Worm (Caenorhabditis elegans) whole organism, L4 larva: Measurements from ENCODE around the gene srx-58.

Experiments
- F10B5.3 ChIP-seq: sonication (generic microtip); optimal IDR thresholded peaks from 2 replicates; lab custom pipeline; 2016; ENCODE audit warnings: mild to moderate bottlenecking, missing genetic modification characterization, missing compliant biosample characterization
- F49E8.2 ChIP-seq: sonication (generic microtip); optimal IDR thresholded peaks from 2 replicates; lab custom pipeline; 2016; ENCODE audit warnings: missing compliant biosample characterization, mild to moderate bottlenecking, missing genetic modification characterization, borderline replicate concordance
- Y75B8A.6 ChIP-seq: fragments of 200-800 bp; sonication (Bioruptor generic); IDR thresholded peaks from 2 replicates; pipeline ENCODE4 v1.3.6; 2022; ENCODE audit warnings: missing genetic modification reagents, missing genetic modification characterization, missing compliant biosample characterization
- ZK546.5 ChIP-seq, 2 experiments: sonication (generic microtip); optimal IDR thresholded peaks; 2 replicates each; lab custom pipeline; 2017; ENCODE audit warnings: missing biosample characterization in 2 of 2, missing genetic modification characterization in 2 of 2
- aly-2 ChIP-seq: sonication (generic microtip); optimal IDR thresholded peaks from 2 replicates; lab custom pipeline; 2018; ENCODE audit warnings: missing biosample characterization, missing genetic modification characterization
- ceh-32 ChIP-seq: sonication (generic microtip); optimal IDR thresholded peaks from 2 replicates; lab custom pipeline; 2016; ENCODE audit warnings: mild to moderate bottlenecking, missing genetic modification characterization, missing compliant biosample characterization; ENCODE audit not compliant: poor library complexity
- ceh-44 ChIP-seq: fragments of 200-800 bp; sonication (Bioruptor generic); IDR thresholded peaks from 2 replicates; pipeline ENCODE4 v1.3.6; 2022; ENCODE audit warnings: missing genetic modification reagents, missing genetic modification characterization, missing compliant biosample characterization
- ces-1 ChIP-seq: fragments of 150-350 bp; sonication (generic microtip); optimal IDR thresholded peaks from 4 replicates; lab custom pipeline; 2014; ENCODE audit warnings: missing biosample characterization, missing genetic modification reagents, missing genetic modification characterization
- cey-2 ChIP-seq: sonication (generic microtip); optimal IDR thresholded peaks from 3 replicates; lab custom pipeline; 2017; ENCODE audit warnings: missing genetic modification characterization, mild to moderate bottlenecking, missing compliant biosample characterization, antibody characterized with exemption, borderline replicate concordance; ENCODE audit not compliant: insufficient read depth
- dmd-6 ChIP-seq: fragments of 200-800 bp; sonication (Bioruptor generic); IDR thresholded peaks from 2 replicates; pipeline ENCODE4 v1.3.6; 2022; ENCODE audit warnings: missing genetic modification reagents, missing genetic modification characterization, missing compliant biosample characterization
- dmd-9 ChIP-seq: fragments of 200-800 bp; sonication (Bioruptor generic); IDR thresholded peaks from 2 replicates; pipeline ENCODE4 v1.3.6; 2022; ENCODE audit warnings: missing genetic modification reagents, missing genetic modification characterization, missing compliant biosample characterization
- fos-1 ChIP-seq: fragments of 150-350 bp; optimal IDR thresholded peaks from 2 replicates; lab custom pipeline; 2014; ENCODE audit warnings: missing biosample characterization, missing genetic modification characterization
- hif-1 ChIP-seq, 2 experiments: sonication (generic microtip); optimal IDR thresholded peaks; 2 replicates each; lab custom pipeline; 2016 to 2017; ENCODE audit warnings: missing compliant biosample characterization in 2 of 2, missing genetic modification characterization in 2 of 2, missing genetic modification reagents in 2 of 2, missing genotype in 2 of 2, mild to moderate bottlenecking in 1 of 2
- hmg-1.1 ChIP-seq: fragments of 200-800 bp; sonication (Bioruptor generic); IDR thresholded peaks from 2 replicates; pipeline ENCODE4 v1.3.6; 2022; ENCODE audit warnings: missing genetic modification reagents, missing genetic modification characterization, missing compliant biosample characterization
- jun-1 ChIP-seq: fragments of 150-350 bp; optimal IDR thresholded peaks from 2 replicates; lab custom pipeline; 2014; ENCODE audit warnings: missing biosample characterization, missing genetic modification reagents, missing genetic modification characterization
- lim-7 ChIP-seq: fragments of 200-800 bp; sonication (Bioruptor generic); IDR thresholded peaks from 2 replicates; pipeline ENCODE4 v1.3.6; 2022; ENCODE audit warnings: missing genetic modification characterization, missing compliant biosample characterization
- lin-1 ChIP-seq: fragments of 200-800 bp; sonication (Bioruptor generic); IDR thresholded peaks from 2 replicates; pipeline ENCODE4 v1.3.6; 2022; ENCODE audit warnings: missing genetic modification reagents, missing genetic modification characterization, missing compliant biosample characterization
- lin-29 ChIP-seq: fragments of 200-800 bp; sonication (Bioruptor generic); IDR thresholded peaks from 2 replicates; pipeline ENCODE4 v1.3.6; 2022; ENCODE audit warnings: missing genetic modification reagents, missing genetic modification characterization, missing compliant biosample characterization
- nhr-237 ChIP-seq: sonication (generic microtip); optimal IDR thresholded peaks from 2 replicates; lab custom pipeline; 2017; ENCODE audit warnings: missing biosample characterization, missing genetic modification characterization
- nhr-25 ChIP-seq: sonication (generic microtip); optimal IDR thresholded peaks from 2 replicates; lab custom pipeline; 2017; ENCODE audit warnings: missing genetic modification characterization, mild to moderate bottlenecking, missing compliant biosample characterization, antibody characterized with exemption, moderate library complexity, borderline replicate concordance; ENCODE audit not compliant: insufficient read depth
- nhr-48 ChIP-seq: sonication (generic microtip); optimal IDR thresholded peaks from 2 replicates; lab custom pipeline; 2016; ENCODE audit warnings: mild to moderate bottlenecking, missing genetic modification characterization, missing compliant biosample characterization
- pha-4 ChIP-seq, 2 experiments: fragments of 150-350 bp in 1 of 2; fragments of 200-800 bp in 1 of 2; sonication (Bioruptor generic) in 1 of 2; IDR thresholded peaks in 1 of 2; optimal IDR thresholded peaks in 1 of 2; 2 replicates each; pipeline versions ENCODE4 v1.3.6 to Lab custom; 2014 to 2022; ENCODE audit warnings: missing genetic modification characterization in 2 of 2, missing genetic modification reagents in 2 of 2, missing biosample characterization in 1 of 2, missing compliant biosample characterization in 1 of 2
- rbr-2 ChIP-seq: sonication (generic microtip); optimal IDR thresholded peaks from 2 replicates; lab custom pipeline; 2016; ENCODE audit warnings: missing genotype, missing genetic modification characterization, missing compliant biosample characterization
- saeg-2 ChIP-seq: fragments of 200-800 bp; sonication (Bioruptor generic); IDR thresholded peaks from 2 replicates; pipeline ENCODE4 v1.3.6; 2022; ENCODE audit warnings: missing genetic modification reagents, missing genetic modification characterization, missing compliant biosample characterization
- set-16 ChIP-seq: fragments of 200-800 bp; sonication (Bioruptor generic); IDR thresholded peaks from 2 replicates; pipeline ENCODE4 v1.3.6; 2022; ENCODE audit warnings: missing genetic modification reagents, missing genetic modification characterization, missing compliant biosample characterization
- skn-1 ChIP-seq: fragments of 150-350 bp; optimal IDR thresholded peaks from 2 replicates; lab custom pipeline; 2014; ENCODE audit warnings: missing biosample characterization, missing genetic modification characterization
- snpc-1.2 ChIP-seq: fragments of 200-800 bp; sonication (Bioruptor generic); IDR thresholded peaks from 2 replicates; pipeline ENCODE4 v1.3.6; 2022; ENCODE audit warnings: missing genetic modification reagents, missing genetic modification characterization, missing compliant biosample characterization
- snpc-4 ChIP-seq: fragments of 150-350 bp; optimal IDR thresholded peaks from 2 replicates; lab custom pipeline; 2014; ENCODE audit warnings: missing biosample characterization, missing genetic modification characterization
- tag-97 ChIP-seq: fragments of 200-800 bp; sonication (Bioruptor generic); IDR thresholded peaks from 2 replicates; pipeline ENCODE4 v1.3.6; 2022; ENCODE audit warnings: missing genetic modification characterization, missing compliant biosample characterization
- tra-1 ChIP-seq: fragments of 200-800 bp; sonication (Bioruptor generic); IDR thresholded peaks from 2 replicates; pipeline ENCODE4 v1.3.6; 2022; ENCODE audit warnings: missing genetic modification reagents, missing genetic modification characterization, missing compliant biosample characterization
- unc-39 ChIP-seq: sonication (generic microtip); optimal IDR thresholded peaks from 2 replicates; lab custom pipeline; 2017; ENCODE audit warnings: missing biosample characterization, missing genetic modification characterization
- unc-62 ChIP-seq, 3 experiments: fragments of 150-350 bp in 1 of 3; sonication (generic microtip); optimal IDR thresholded peaks in 2 of 3; peaks in 1 of 3; 1 replicate in 1 of 3; 2 replicates in 2 of 3; lab custom pipeline; 2014 to 2017; ENCODE audit warnings: missing biosample characterization in 3 of 3, missing genetic modification characterization in 3 of 3, missing genetic modification reagents in 3 of 3, missing genotype in 1 of 3
- vab-7 ChIP-seq: fragments of 200-800 bp; sonication (Bioruptor generic); IDR thresholded peaks from 2 replicates; pipeline ENCODE4 v1.3.6; 2022; ENCODE audit warnings: missing genetic modification reagents, missing genetic modification characterization, missing compliant biosample characterization
- zag-1 ChIP-seq: fragments of 150-350 bp; optimal IDR thresholded peaks from 2 replicates; lab custom pipeline; 2014; ENCODE audit warnings: missing biosample characterization, missing genetic modification characterization

The srx-58 gene

ce11 chrV:15352376-15352775 lies at the start of gene srx-58:
srx-58 (plus strand) TSS chrV:15352676.
- TF ChIP-seq lim-7 (no peak), hif-1 (tag; optimal IDR thresholded peaks at IDR 0.05; lab: Kevin White, UChicago) (no peak), aly-2 (tag; lab: Kevin White, UChicago) (no peak), hmg-1.1 (GFP tag; lab: Robert Waterston, UW) (no peak), snpc-1.2 (GFP tag; lab: Robert Waterston, UW) (no peak), fos-1 (no peak), ZK546.5 (tag; optimal IDR thresholded peaks at IDR 0.05; lab: Kevin White, UChicago) (no peak), nhr-25 (tag; lab: Kevin White, UChicago) (no peak), ceh-32 (no peak), rbr-2 (tag; lab: Kevin White, UChicago) (no peak), saeg-2 (GFP tag; lab: Robert Waterston, UW) (no peak), jun-1 (no peak), unc-39 (no peak), ceh-44 (GFP tag; lab: Robert Waterston, UW) (no peak), cey-2 (tag; lab: Kevin White, UChicago) (no peak), dmd-9 (GFP tag; lab: Robert Waterston, UW) (no peak)

ce11 chrV:15303625-15304024 lies 48.9 kb upstream of the srx-58 start, which contains the start of gene srx-48:
srx-48 (minus strand) TSS chrV:15303725.
- no peak for TF ChIP-seq pha-4 (GFP tag; IDR thresholded peaks at IDR 0.05; lab: Robert Waterston, UW)
- TF ChIP-seq pha-4 (tag; optimal IDR thresholded peaks at IDR 0.05; lab: Kevin White, UChicago) = no peak
- no peak for TF ChIP-seq tag-97
- no peak for TF ChIP-seq unc-39
- TF ChIP-seq zag-1 (tag; lab: Kevin White, UChicago) = no peak
- no peak for TF ChIP-seq lin-1 (GFP tag; lab: Robert Waterston, UW)
- no peak for TF ChIP-seq ces-1 (GFP tag; lab: Kevin White, UChicago)
- no peak for TF ChIP-seq unc-62 (GFP tag; optimal IDR thresholded peaks at IDR 0.05 in 1 of 2; lab: Kevin White, UChicago)
- no peak for TF ChIP-seq unc-62 (tag; optimal IDR thresholded peaks at IDR 0.05; lab: Kevin White, UChicago)
- no peak for TF ChIP-seq lin-29 (GFP tag; lab: Robert Waterston, UW)
- no peak for TF ChIP-seq nhr-237 (tag; lab: Kevin White, UChicago)
- no peak for TF ChIP-seq vab-7
- TF ChIP-seq skn-1 = no peak
- no peak for TF ChIP-seq set-16 (GFP tag; lab: Robert Waterston, UW)
- TF ChIP-seq Y75B8A.6 (GFP tag; lab: Robert Waterston, UW) = no peak
- TF ChIP-seq nhr-25 (tag; lab: Kevin White, UChicago) = no peak
- no peak for TF ChIP-seq F49E8.2 (tag; lab: Kevin White, UChicago)
- no peak for TF ChIP-seq dmd-6 (GFP tag; lab: Robert Waterston, UW)
- TF ChIP-seq F10B5.3 = no peak

ce11 chrV:15305502-15305901 lies 47.0 kb upstream of the srx-58 start, which contains the start of gene T26H8.5:
T26H8.5 (minus strand) TSS chrV:15305602.
- TF ChIP-seq snpc-4 (tag; lab: Kevin White, UChicago) (no peak), skn-1 (no peak), F49E8.2 (tag; lab: Kevin White, UChicago) (no peak), jun-1 (no peak), nhr-48 (tag; lab: Kevin White, UChicago) (no peak), unc-39 (no peak), vab-7 (no peak), dmd-6 (GFP tag; lab: Robert Waterston, UW) (no peak), cey-2 (tag; lab: Kevin White, UChicago) (no peak), tra-1 (no peak), zag-1 (tag; lab: Kevin White, UChicago) (no peak), unc-62 (GFP tag; optimal IDR thresholded peaks at IDR 0.05 in 1 of 2; lab: Kevin White, UChicago) (no peak), unc-62 (tag; optimal IDR thresholded peaks at IDR 0.05; lab: Kevin White, UChicago) (no peak), ZK546.5 (tag; optimal IDR thresholded peaks at IDR 0.05; lab: Kevin White, UChicago) (no peak)
- TF ChIP-seq, all 104 proteins: peak for 0
